Worm (Caenorhabditis elegans) whole organism, L4 larva: ENCODE measurements around the gene pgap-3.

Source experiments
- F26F4.8 ChIP-seq: fragments of 200-800 bp; sonication (Bioruptor generic); conservative IDR thresholded peaks from 2 replicates; pipeline ENCODE4 v1.3.6; 2022; ENCODE audit warnings: missing genetic modification characterization, missing compliant biosample characterization
- F44E2.7 ChIP-seq: fragments of 200-800 bp; sonication (Bioruptor generic); IDR thresholded peaks from 2 replicates; pipeline ENCODE4 v2.1.2; 2022; ENCODE audit warnings: missing genetic modification characterization, missing compliant biosample characterization
- F49E8.2 ChIP-seq: sonication (generic microtip); optimal IDR thresholded peaks from 2 replicates; lab custom pipeline; 2016; ENCODE audit warnings: missing compliant biosample characterization, mild to moderate bottlenecking, missing genetic modification characterization, borderline replicate concordance
- R02D3.7 ChIP-seq: fragments of 150-350 bp; sonication (generic microtip); optimal IDR thresholded peaks from 3 replicates; lab custom pipeline; 2014; ENCODE audit warnings: missing biosample characterization, missing genetic modification characterization
- T20F7.1 ChIP-seq: fragments of 200-800 bp; sonication (Bioruptor generic); optimal IDR thresholded peaks from 2 replicates; lab custom pipeline; 2018; ENCODE audit warnings: mild to moderate bottlenecking, missing genetic modification characterization, missing compliant biosample characterization
- T26A8.4 ChIP-seq: fragments of 200-800 bp; sonication (Bioruptor generic); IDR thresholded peaks from 2 replicates; pipeline ENCODE4 v1.3.6; 2022; ENCODE audit warnings: missing genetic modification characterization, missing compliant biosample characterization
- Y105C5A.15 ChIP-seq: fragments of 200-800 bp; sonication (Bioruptor generic); IDR thresholded peaks from 2 replicates; pipeline ENCODE4 v1.3.6; 2022; ENCODE audit warnings: missing genetic modification characterization, missing compliant biosample characterization
- Y48G9A.11 ChIP-seq: fragments of 200-800 bp; sonication (Bioruptor generic); IDR thresholded peaks from 2 replicates; pipeline ENCODE4 v1.3.6; 2022; ENCODE audit warnings: missing genetic modification reagents, missing genetic modification characterization, missing compliant biosample characterization
- Y5F2A.4 ChIP-seq: fragments of 200-800 bp; sonication (Bioruptor generic); optimal IDR thresholded peaks from 2 replicates; lab custom pipeline; 2018; ENCODE audit warnings: mild to moderate bottlenecking, missing genetic modification characterization, missing compliant biosample characterization
- Y75B8A.6 ChIP-seq: fragments of 200-800 bp; sonication (Bioruptor generic); IDR thresholded peaks from 2 replicates; pipeline ENCODE4 v1.3.6; 2022; ENCODE audit warnings: missing genetic modification reagents, missing genetic modification characterization, missing compliant biosample characterization
- aha-1 ChIP-seq: fragments of 150-350 bp; peaks from one replicate; lab custom pipeline; 2014; ENCODE audit warnings: missing biosample characterization, missing genetic modification characterization
- ama-1 ChIP-seq: fragments of 150-350 bp; optimal IDR thresholded peaks from 2 replicates; lab custom pipeline; 2014; ENCODE audit warnings: inconsistent platforms, mixed read lengths
- ceh-32 ChIP-seq: sonication (generic microtip); optimal IDR thresholded peaks from 2 replicates; lab custom pipeline; 2016; ENCODE audit warnings: mild to moderate bottlenecking, missing genetic modification characterization, missing compliant biosample characterization; ENCODE audit not compliant: poor library complexity
- ceh-82 ChIP-seq: sonication (generic microtip); optimal IDR thresholded peaks from 2 replicates; lab custom pipeline; 2017; ENCODE audit warnings: missing biosample characterization, missing genetic modification characterization
- daf-8 ChIP-seq: fragments of 200-800 bp; sonication (Bioruptor generic); IDR thresholded peaks from 2 replicates; pipeline ENCODE4 v1.3.6; 2022; ENCODE audit warnings: missing genetic modification characterization, missing compliant biosample characterization
- dmd-9 ChIP-seq: fragments of 200-800 bp; sonication (Bioruptor generic); IDR thresholded peaks from 2 replicates; pipeline ENCODE4 v1.3.6; 2022; ENCODE audit warnings: missing genetic modification reagents, missing genetic modification characterization, missing compliant biosample characterization
- dpl-1 ChIP-seq: fragments of 150-350 bp; optimal IDR thresholded peaks from 2 replicates; lab custom pipeline; 2014; ENCODE audit warnings: missing biosample characterization, missing genetic modification reagents, missing genetic modification characterization
- duxl-1 ChIP-seq: sonication (generic microtip); optimal IDR thresholded peaks from 2 replicates; lab custom pipeline; 2016; ENCODE audit warnings: mild to moderate bottlenecking, missing genetic modification characterization, moderate library complexity, missing compliant biosample characterization; ENCODE audit not compliant: poor library complexity
- dve-1 ChIP-seq: sonication (generic microtip); optimal IDR thresholded peaks from 2 replicates; lab custom pipeline; 2017; ENCODE audit warnings: antibody characterized with exemption, mild to moderate bottlenecking, missing genetic modification characterization, missing compliant biosample characterization; ENCODE audit not compliant: insufficient read depth
- egl-43 ChIP-seq: fragments of 200-800 bp; sonication (Bioruptor generic); IDR thresholded peaks from 2 replicates; pipeline ENCODE4 v1.3.6; 2022; ENCODE audit warnings: missing genetic modification reagents, missing genetic modification characterization, missing compliant biosample characterization
- fos-1 ChIP-seq: fragments of 150-350 bp; optimal IDR thresholded peaks from 2 replicates; lab custom pipeline; 2014; ENCODE audit warnings: missing biosample characterization, missing genetic modification characterization
- hif-1 ChIP-seq, 2 experiments: sonication (generic microtip); optimal IDR thresholded peaks; 2 replicates each; lab custom pipeline; 2016 to 2017; ENCODE audit warnings: missing compliant biosample characterization in 2 of 2, missing genetic modification characterization in 2 of 2, missing genetic modification reagents in 2 of 2, missing genotype in 2 of 2, mild to moderate bottlenecking in 1 of 2
- hlh-11 ChIP-seq: fragments of 200-800 bp; sonication (Bioruptor generic); optimal IDR thresholded peaks from 2 replicates; lab custom pipeline; 2018; ENCODE audit warnings: mild to moderate bottlenecking, missing genetic modification characterization, missing compliant biosample characterization
- hlh-30 ChIP-seq: sonication (generic microtip); optimal IDR thresholded peaks from 2 replicates; lab custom pipeline; 2017; ENCODE audit warnings: antibody characterized with exemption, mild to moderate bottlenecking, missing genetic modification characterization, missing compliant biosample characterization; ENCODE audit not compliant: insufficient read depth
- hmg-1.1 ChIP-seq: fragments of 200-800 bp; sonication (Bioruptor generic); IDR thresholded peaks from 2 replicates; pipeline ENCODE4 v1.3.6; 2022; ENCODE audit warnings: missing genetic modification reagents, missing genetic modification characterization, missing compliant biosample characterization
- jun-1 ChIP-seq: fragments of 150-350 bp; optimal IDR thresholded peaks from 2 replicates; lab custom pipeline; 2014; ENCODE audit warnings: missing biosample characterization, missing genetic modification reagents, missing genetic modification characterization
- lim-7 ChIP-seq: fragments of 200-800 bp; sonication (Bioruptor generic); IDR thresholded peaks from 2 replicates; pipeline ENCODE4 v1.3.6; 2022; ENCODE audit warnings: missing genetic modification characterization, missing compliant biosample characterization
- lin-13 ChIP-seq: fragments of 150-350 bp; optimal IDR thresholded peaks from 2 replicates; lab custom pipeline; 2014; ENCODE audit warnings: missing biosample characterization, missing genetic modification reagents, missing genetic modification characterization
- lsy-2 ChIP-seq, 2 experiments: fragments of 150-350 bp in 1 of 2; sonication (generic microtip) in 1 of 2; optimal IDR thresholded peaks; 2 replicates each; lab custom pipeline; 2014 to 2017; ENCODE audit warnings: missing biosample characterization in 2 of 2, missing genetic modification characterization in 2 of 2
- madf-5 ChIP-seq, 2 experiments: fragments of 200-800 bp; sonication (Bioruptor generic); IDR thresholded peaks; 2 replicates each; pipeline ENCODE4 v1.3.6; 2022; ENCODE audit warnings: missing compliant biosample characterization in 2 of 2, missing genetic modification characterization in 2 of 2
- madf-9 ChIP-seq: fragments of 200-800 bp; sonication (Bioruptor generic); conservative IDR thresholded peaks from 2 replicates; pipeline ENCODE4 v1.3.6; 2022; ENCODE audit warnings: missing genetic modification reagents, missing genetic modification characterization, missing compliant biosample characterization
- mep-1 ChIP-seq: fragments of 150-350 bp; sonication (generic microtip); optimal IDR thresholded peaks from 3 replicates; lab custom pipeline; 2014; ENCODE audit warnings: missing biosample characterization, missing genetic modification characterization
- mes-2 ChIP-seq: sonication (generic microtip); optimal IDR thresholded peaks from 2 replicates; lab custom pipeline; 2016; ENCODE audit warnings: missing genotype, mild to moderate bottlenecking, missing genetic modification characterization, missing compliant biosample characterization; ENCODE audit not compliant: poor library complexity, severe bottlenecking
- mxl-3 ChIP-seq: fragments of 200-800 bp; sonication (Bioruptor generic); optimal IDR thresholded peaks from 2 replicates; lab custom pipeline; 2018; ENCODE audit warnings: mild to moderate bottlenecking, missing genetic modification characterization, missing compliant biosample characterization
- nhr-10 ChIP-seq: fragments of 150-350 bp; optimal IDR thresholded peaks from 2 replicates; lab custom pipeline; 2014; ENCODE audit warnings: missing biosample characterization, missing genetic modification characterization
- nhr-102 ChIP-seq: sonication (generic microtip); optimal IDR thresholded peaks from 2 replicates; lab custom pipeline; 2016; ENCODE audit warnings: mild to moderate bottlenecking, missing genetic modification characterization, moderate library complexity, missing compliant biosample characterization
- nhr-48 ChIP-seq: sonication (generic microtip); optimal IDR thresholded peaks from 2 replicates; lab custom pipeline; 2016; ENCODE audit warnings: mild to moderate bottlenecking, missing genetic modification characterization, missing compliant biosample characterization
- nhr-77 ChIP-seq: fragments of 150-350 bp; optimal IDR thresholded peaks from 2 replicates; lab custom pipeline; 2014; ENCODE audit warnings: missing biosample characterization, missing genetic modification characterization
- pha-4 ChIP-seq, 2 experiments: fragments of 150-350 bp in 1 of 2; fragments of 200-800 bp in 1 of 2; sonication (Bioruptor generic) in 1 of 2; IDR thresholded peaks in 1 of 2; optimal IDR thresholded peaks in 1 of 2; 2 replicates each; pipeline versions ENCODE4 v1.3.6 to Lab custom; 2014 to 2022; ENCODE audit warnings: missing genetic modification characterization in 2 of 2, missing genetic modification reagents in 2 of 2, missing biosample characterization in 1 of 2, missing compliant biosample characterization in 1 of 2
- saeg-2 ChIP-seq: fragments of 200-800 bp; sonication (Bioruptor generic); IDR thresholded peaks from 2 replicates; pipeline ENCODE4 v1.3.6; 2022; ENCODE audit warnings: missing genetic modification reagents, missing genetic modification characterization, missing compliant biosample characterization
- sdz-12 ChIP-seq: fragments of 200-800 bp; sonication (Bioruptor generic); optimal IDR thresholded peaks from 2 replicates; lab custom pipeline; 2018; ENCODE audit warnings: mild to moderate bottlenecking, missing genetic modification characterization, missing compliant biosample characterization
- snpc-1.2 ChIP-seq: fragments of 200-800 bp; sonication (Bioruptor generic); IDR thresholded peaks from 2 replicates; pipeline ENCODE4 v1.3.6; 2022; ENCODE audit warnings: missing genetic modification reagents, missing genetic modification characterization, missing compliant biosample characterization
- snpc-4 ChIP-seq: fragments of 150-350 bp; optimal IDR thresholded peaks from 2 replicates; lab custom pipeline; 2014; ENCODE audit warnings: missing biosample characterization, missing genetic modification characterization
- spr-1 ChIP-seq: sonication (generic microtip); optimal IDR thresholded peaks from 2 replicates; lab custom pipeline; 2016; ENCODE audit warnings: mild to moderate bottlenecking, missing genetic modification characterization, missing compliant biosample characterization
- tag-97 ChIP-seq: fragments of 200-800 bp; sonication (Bioruptor generic); IDR thresholded peaks from 2 replicates; pipeline ENCODE4 v1.3.6; 2022; ENCODE audit warnings: missing genetic modification characterization, missing compliant biosample characterization
- tra-1 ChIP-seq: fragments of 200-800 bp; sonication (Bioruptor generic); IDR thresholded peaks from 2 replicates; pipeline ENCODE4 v1.3.6; 2022; ENCODE audit warnings: missing genetic modification reagents, missing genetic modification characterization, missing compliant biosample characterization

pgap-3 gene

DNA sequence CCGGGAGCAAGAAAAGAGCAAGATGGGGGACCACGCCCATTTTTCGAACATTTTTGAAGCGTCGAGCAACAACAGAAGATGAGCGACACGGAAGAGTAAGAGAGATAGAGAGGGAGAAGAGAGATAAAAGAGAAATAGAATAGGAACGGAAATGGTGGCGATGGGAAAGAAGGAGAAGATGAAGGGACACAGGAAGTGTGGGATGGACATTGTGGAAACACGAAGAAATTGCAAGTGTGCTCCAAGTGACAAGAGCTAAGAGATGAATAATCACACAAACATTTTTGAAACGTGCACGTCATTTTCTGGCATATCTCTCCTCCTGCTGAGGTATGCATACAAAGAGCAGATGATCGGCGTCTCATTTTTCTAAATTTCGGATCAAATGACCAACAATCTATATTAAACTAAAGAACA, 17.2 kb downstream of the pgap-3 start (continued):
- TF ChIP-seq daf-8 (GFP tag; lab: Robert Waterston, UW) (no peak), tag-97 (no peak), F44E2.7 (GFP tag; lab: Robert Waterston, UW) (no peak), F49E8.2 (no peak)

DNA sequence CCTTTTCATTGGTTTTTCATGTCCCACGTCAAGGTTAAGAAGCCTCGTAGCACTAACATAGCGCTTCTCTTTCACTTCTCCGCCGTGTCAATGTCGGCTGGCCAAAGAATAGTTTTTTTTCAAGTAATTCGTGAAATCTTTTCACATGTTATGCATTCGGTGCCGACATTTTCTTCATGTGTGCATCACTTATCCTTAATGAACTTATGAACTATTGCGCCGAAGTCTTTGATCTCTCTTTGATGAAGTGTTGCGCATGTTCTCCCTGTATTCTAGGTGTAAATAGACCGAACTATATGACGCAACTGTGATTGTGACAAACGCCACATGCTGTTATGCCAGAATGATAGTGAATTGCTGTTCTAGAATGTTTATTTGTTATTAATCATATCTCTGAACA, 25.6 kb downstream of the pgap-3 start:
- TF ChIP-seq egl-43 (GFP tag; lab: Robert Waterston, UW) = no peak
- peak; percentile 12 for TF ChIP-seq nhr-48 (tag; lab: Kevin White, UChicago)
- TF ChIP-seq lim-7 (GFP tag; lab: Robert Waterston, UW) = no peak
- TF ChIP-seq hlh-30 (tag; lab: Kevin White, UChicago) = peak; percentile 30

ce11 chrV:6018944-6019450, 28.7 kb downstream of the pgap-3 start, which contains the start of gene picc-1:
picc-1 (plus strand) TSS chrV:6018994.
- TF ChIP-seq nhr-10 (tag; lab: Kevin White, UChicago) (no peak), egl-43 (GFP tag; lab: Robert Waterston, UW) (peak; percentile 31; the same call in 1 of the 2 replicates), mxl-3 (no peak), dpl-1 (GFP tag; lab: Kevin White, UChicago) (no peak), hif-1 (tag; optimal IDR thresholded peaks at IDR 0.05; lab: Kevin White, UChicago) (no peak), mep-1 (tag; lab: Kevin White, UChicago) (peak; percentile 72), jun-1 (tag; lab: Kevin White, UChicago) (no peak), snpc-4 (tag; lab: Kevin White, UChicago) (no peak), snpc-1.2 (GFP tag; lab: Robert Waterston, UW) (0 out of 2 replicates have a peak, but pooled peaks have one; percentile 36), T26A8.4 (GFP tag; lab: Robert Waterston, UW) (0 out of 2 replicates have a peak, but pooled peaks have one; percentile 27), dve-1 (peak; percentile 21), tag-97 (no peak), madf-9 (GFP tag; lab: Robert Waterston, UW) (no peak), ceh-82 (tag; lab: Kevin White, UChicago) (no peak), hmg-1.1 (GFP tag; lab: Robert Waterston, UW) (no peak), ama-1 (peak; percentile 89), duxl-1 (tag; lab: Kevin White, UChicago) (peak; percentile 64), Y105C5A.15 (GFP tag; lab: Robert Waterston, UW) (no peak), lin-13 (GFP tag; lab: Kevin White, UChicago) (no peak), nhr-77 (tag; lab: Kevin White, UChicago) (no peak), fos-1 (tag; lab: Kevin White, UChicago) (no peak), tra-1 (GFP tag; lab: Robert Waterston, UW) (no peak), nhr-48 (tag; lab: Kevin White, UChicago) (peak; percentile 47), spr-1 (tag; lab: Kevin White, UChicago) (no peak), F26F4.8 (GFP tag; lab: Robert Waterston, UW) (no peak), madf-5 (GFP tag; IDR thresholded peaks at IDR 0.05; lab: Robert Waterston, UW) (no peak), T20F7.1 (GFP tag; lab: Kevin White, UChicago) (peak; percentile 24), Y75B8A.6 (GFP tag; lab: Robert Waterston, UW) (no peak), lsy-2 (tag; optimal IDR thresholded peaks at IDR 0.05; lab: Kevin White, UChicago) (peak in 1 of 2 experiments; percentile 11), aha-1 (peak; percentile 96), hlh-11 (tag; lab: Kevin White, UChicago) (no peak), saeg-2 (GFP tag; lab: Robert Waterston, UW) (no peak), Y48G9A.11 (peak; percentile 69), dmd-9 (0 out of 2 replicates have a peak, but pooled peaks have one; percentile 38), nhr-102 (tag; lab: Kevin White, UChicago) (peak; percentile 69), ceh-32 (tag; lab: Kevin White, UChicago) (no peak), sdz-12 (GFP tag; lab: Kevin White, UChicago) (no peak), mes-2 (tag; lab: Kevin White, UChicago) (peak; percentile 38), R02D3.7 (tag; lab: Kevin White, UChicago) (no peak), Y5F2A.4 (GFP tag; lab: Kevin White, UChicago) (no peak), pha-4 (GFP tag; IDR thresholded peaks at IDR 0.05; lab: Robert Waterston, UW) (no peak), pha-4 (tag; optimal IDR thresholded peaks at IDR 0.05; lab: Kevin White, UChicago) (no peak)
